Fruit fly (Drosophila melanogaster): Measurements from ENCODE around the gene CG4287.

The CG4287 gene

DNA sequence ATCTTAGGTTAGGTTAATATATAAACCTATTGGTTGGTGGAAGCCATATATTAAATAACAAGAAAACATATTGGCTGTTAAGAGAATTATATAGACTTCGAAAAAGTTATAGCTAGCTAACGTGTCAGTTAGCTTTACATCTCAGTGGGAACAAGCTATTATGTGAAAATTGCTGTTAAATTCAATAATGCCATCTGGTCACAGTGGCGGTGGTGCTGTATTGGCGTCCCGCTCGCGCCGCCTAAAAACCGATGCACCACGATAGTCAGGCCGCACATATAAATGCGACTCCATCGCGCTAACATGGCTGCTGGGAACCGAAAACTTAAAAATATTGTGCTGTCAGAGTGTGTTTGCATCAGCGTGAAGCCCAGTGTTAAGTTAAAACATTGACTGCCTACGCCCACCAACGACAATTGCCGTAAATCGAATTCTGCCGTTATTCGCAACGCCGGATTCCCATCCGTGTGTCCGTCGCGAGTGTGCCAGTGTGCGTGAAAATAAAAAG, 9.4 kb upstream of the CG4287 start, which contains the start of gene Hel89B (continued):
- TF ChIP-seq HmgD (GFP tag; optimal IDR thresholded peaks at IDR 0.05) (no peak), jumu (GFP tag; optimal IDR thresholded peaks at IDR 0.05) (peak; percentile 76), sna (GFP tag; IDR thresholded peaks at IDR 0.05; ENCODE audit: partially characterized antibody) (no peak), ac (GFP tag; optimal IDR thresholded peaks at IDR 0.05) (no peak), grau (tag; optimal IDR thresholded peaks at IDR 0.05) (peak; percentile 70), Atf3 (GFP tag; optimal IDR thresholded peaks at IDR 0.05) (peak; percentile 23), CG17359 (tag; optimal IDR thresholded peaks at IDR 0.05) (peak; percentile 52), CG17612 (GFP tag; IDR thresholded peaks at IDR 0.05) (no peak), H15 (GFP tag; IDR thresholded peaks at IDR 0.05) (no peak), dmrt11E (tag; optimal IDR thresholded peaks at IDR 0.05) (peak; percentile 70), ci (GFP tag; IDR thresholded peaks at IDR 0.05) (no peak), CG14965 (GFP tag; optimal IDR thresholded peaks at IDR 0.05; ENCODE audit: borderline replicate concordance) (no peak), Vsx1 (GFP tag; optimal IDR thresholded peaks at IDR 0.05) (peak; percentile 55), grn (GFP tag; optimal IDR thresholded peaks at IDR 0.05) (no peak), B-H2 (GFP tag; optimal IDR thresholded peaks at IDR 0.05) (peak; percentile 66), fd3F (GFP tag; optimal IDR thresholded peaks at IDR 0.05) (peak; percentile 51), ham (GFP tag; IDR thresholded peaks at IDR 0.05) (no peak), CG6272 (GFP tag; IDR thresholded peaks at IDR 0.05) (peak; percentile 50; the same call in 1 of the 2 replicates), chif (GFP tag; optimal IDR thresholded peaks at IDR 0.05) (peak; percentile 52 to 74), CG3407 (GFP tag; optimal IDR thresholded peaks at IDR 0.05) (peak; percentile 2), tap (tag; optimal IDR thresholded peaks at IDR 0.05) (no peak), gfzf (GFP tag; optimal IDR thresholded peaks at IDR 0.05) (peak; percentile 88), yki (optimal IDR thresholded peaks at IDR 0.05) (no peak), hbn (GFP tag; IDR thresholded peaks at IDR 0.05; ENCODE audit: partially characterized antibody) (no peak), ap (GFP tag; IDR thresholded peaks at IDR 0.05) (no peak), Ada2b (GFP tag; IDR thresholded peaks at IDR 0.05) (no peak), CG1832 (GFP tag; optimal IDR thresholded peaks at IDR 0.05) (peak; percentile 46), Hey (tag; optimal IDR thresholded peaks at IDR 0.05) (no peak), Bdp1 (GFP tag; optimal IDR thresholded peaks at IDR 0.05) (peak; percentile 63), CG10565 (GFP tag; optimal IDR thresholded peaks at IDR 0.05) (peak; percentile 6), cas (GFP tag; IDR thresholded peaks at IDR 0.05) (no peak), CG18764 (GFP tag; optimal IDR thresholded peaks at IDR 0.05) (peak; percentile 51), zen2 (GFP tag; IDR thresholded peaks at IDR 0.05; ENCODE audit: partially characterized antibody) (no peak), CG4282 (GFP tag; optimal IDR thresholded peaks at IDR 0.05) (no peak), hb (GFP tag; IDR thresholded peaks at IDR 0.05; ENCODE audit: partially characterized antibody) (no peak), disco-r (GFP tag; optimal IDR thresholded peaks at IDR 0.05) (no peak), CG1603 (tag; optimal IDR thresholded peaks at IDR 0.05) (peak; percentile 76), CG7745 (tag; optimal IDR thresholded peaks at IDR 0.05) (no peak), da (GFP tag; optimal IDR thresholded peaks at IDR 0.05) (no peak), gem (tag; optimal IDR thresholded peaks at IDR 0.05) (peak; percentile 84), CG18262 (tag; optimal IDR thresholded peaks at IDR 0.05) (peak; percentile 45), psq (GFP tag; optimal IDR thresholded peaks at IDR 0.05) (no peak), scrt (GFP tag; optimal IDR thresholded peaks at IDR 0.05) (no peak), ftz-f1 (GFP tag; optimal IDR thresholded peaks at IDR 0.05) (no peak), CG4854 (GFP tag; optimal IDR thresholded peaks at IDR 0.05) (peak; percentile 16), dati (GFP tag; IDR thresholded peaks at IDR 0.05) (no peak), CG13775 (GFP tag; optimal IDR thresholded peaks at IDR 0.05) (peak; percentile 54), CG34422 (GFP tag; IDR thresholded peaks at IDR 0.05) (no peak), klu (GFP tag; IDR thresholded peaks at IDR 0.05) (no peak), CG3838 (GFP tag; optimal IDR thresholded peaks at IDR 0.05) (peak; percentile 57), row (GFP tag; IDR thresholded peaks at IDR 0.05) (no peak), CG12299 (tag; optimal IDR thresholded peaks at IDR 0.05) (no peak)
